Worm (Caenorhabditis elegans): ENCODE data around the gene H35N09.1.

- TF ChIP-seq ama-1 (optimal IDR thresholded peaks at IDR 0.05) (no peak), tbx-37 (GFP tag; conservative IDR thresholded peaks at IDR 0.05) (no peak), flt-1 (GFP tag; IDR thresholded peaks at IDR 0.05) (no peak), sea-1 (GFP tag; conservative IDR thresholded peaks at IDR 0.05) (no peak), pes-1 (GFP tag; IDR thresholded peaks at IDR 0.05) (no peak), ceh-13 (GFP tag; optimal IDR thresholded peaks at IDR 0.05) (no peak), F13C5.2 (tag; optimal IDR thresholded peaks at IDR 0.05) (no peak), tbx-11 (GFP tag; IDR thresholded peaks at IDR 0.05) (no peak), hmg-4 (GFP tag; optimal IDR thresholded peaks at IDR 0.05) (no peak)
Measured at ce11 chrX:8582767-8583360, 22.3 kb upstream of the H35N09.1 start.

Measured in whole organism, early embryonic.